Fruit fly (Drosophila melanogaster) ovary, adult (tissue): Measurements from ENCODE around the gene CG10949.
"Not testable (repeated sequence)": the region's sequence is repeated elsewhere in the genome, so short reads cannot be mapped to it uniquely, and the experiment has no call there.

ENCODE experiments used
- CG17801 ChIP-seq: fragments of 200-800 bp; optimal IDR thresholded peaks from 2 replicates; lab custom pipeline; 2019; ENCODE audit warnings: missing biosample characterization, mild to moderate bottlenecking, missing genetic modification characterization, moderate library complexity; ENCODE audit not compliant: partially characterized antibody

Gene CG10949

DNA sequence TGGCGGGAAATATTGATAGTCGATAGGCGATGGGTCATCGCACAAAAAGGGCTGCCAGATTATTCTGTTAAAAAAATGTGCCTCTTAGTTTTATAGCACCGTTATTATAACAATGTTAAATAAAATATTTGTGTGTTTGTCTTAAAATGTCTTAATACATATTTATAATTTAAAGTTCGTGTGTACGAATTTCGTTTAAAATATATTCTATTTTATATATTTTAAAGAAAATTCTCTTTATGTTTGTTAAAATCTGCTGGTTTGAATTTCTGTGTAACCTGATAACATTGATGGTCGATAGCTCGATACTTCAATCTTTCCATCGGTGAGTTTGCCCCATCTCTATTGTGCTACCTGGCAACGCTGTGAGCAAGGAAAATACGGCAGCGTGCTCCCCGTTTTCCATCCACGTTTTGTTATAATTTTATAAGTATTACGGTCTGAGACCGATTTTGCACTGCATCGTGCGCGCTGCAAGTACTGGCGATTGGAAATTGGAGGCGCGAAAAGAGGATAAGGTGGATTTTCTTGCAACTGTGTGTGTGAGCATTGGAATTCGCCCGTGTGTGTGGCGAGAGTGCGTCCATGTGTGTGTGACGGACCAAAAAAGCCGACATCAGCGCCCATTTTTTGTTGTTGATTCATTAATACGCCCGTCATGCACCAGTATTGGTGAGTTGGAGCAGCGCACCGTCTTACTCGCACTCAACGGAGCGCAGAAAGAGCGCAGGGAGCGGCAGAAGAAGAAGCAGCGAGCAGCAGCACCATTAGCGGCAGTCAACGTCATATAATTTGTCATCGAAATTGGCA lies at the start of gene CG10949, which contains the start of gene Arpc2:
Gene CG10949 (minus strand): TSS at position 165 of the 810 bp plus-strand sequence.
Gene Arpc2 (plus strand): TSS at position 304 of the 810 bp plus-strand sequence.
- TF ChIP-seq CG17801 (GFP tag; lab: Kevin White, UChicago) = no peak

dm6 chr2L:20464385-20464784 lies 47.7 kb upstream of the CG10949 start:
- no peak for TF ChIP-seq CG17801 (GFP tag; lab: Kevin White, UChicago)

DNA sequence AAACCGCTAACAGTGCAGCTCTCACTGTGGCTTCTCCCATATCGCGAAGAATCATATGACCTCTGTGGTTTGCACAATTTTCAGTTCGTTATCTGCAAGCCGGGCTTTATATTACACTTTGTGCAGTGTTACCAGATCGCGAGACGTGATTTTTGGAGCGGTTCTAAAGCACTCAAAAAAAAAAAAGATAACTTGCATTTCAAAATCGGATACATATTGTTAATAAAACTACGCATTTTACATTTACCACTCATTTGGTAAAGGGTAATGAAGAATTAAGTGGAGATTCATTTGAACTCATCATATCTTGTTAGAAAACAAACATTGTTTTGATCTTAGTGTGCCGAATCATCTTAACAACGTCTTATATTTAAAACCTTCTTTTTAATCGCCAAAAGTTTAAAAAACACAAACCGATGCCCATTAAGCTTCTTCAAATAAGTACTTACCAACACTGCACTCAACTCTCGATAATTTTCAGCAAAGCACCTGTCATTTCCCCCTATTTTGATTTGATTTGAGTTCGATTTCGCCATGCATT lies 46.7 kb upstream of the CG10949 start, which contains the start of gene CG2493:
Gene CG2493 (minus strand): TSS at position 129 of the 541 bp plus-strand sequence.
- TF ChIP-seq CG17801 (GFP tag; lab: Kevin White, UChicago) = no peak

DNA sequence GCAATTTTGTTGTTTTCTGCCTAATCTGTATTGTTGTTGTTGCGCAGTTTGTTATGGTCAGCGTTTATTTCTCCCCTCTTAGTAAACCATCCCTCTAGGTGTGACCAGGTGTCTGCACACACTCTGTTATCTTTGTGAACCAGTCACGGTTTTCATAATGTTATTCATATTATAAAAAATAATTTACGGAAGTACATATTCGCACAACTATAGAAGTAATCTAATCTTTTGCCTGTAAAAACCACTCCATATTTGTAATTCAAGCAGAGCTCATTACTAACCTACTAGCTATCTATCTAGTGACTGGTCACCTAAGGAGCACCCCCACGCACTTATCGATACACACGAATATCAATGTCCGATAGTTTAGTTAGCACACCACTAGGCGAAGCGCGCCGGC lies 42.3 kb upstream of the CG10949 start, which contains the start of the genes CG18858 and Cdc23:
Gene CG18858 (minus strand): TSS at position 101 of the 400 bp plus-strand sequence.
Gene Cdc23 (plus strand): TSS at position 368 of the 400 bp plus-strand sequence.
- not testable (repeated sequence) for TF ChIP-seq CG17801 (GFP tag; lab: Kevin White, UChicago)

- TF ChIP-seq CG17801 (GFP tag; lab: Kevin White, UChicago) = not testable (repeated sequence)
Observed at dm6 chr2L:20449864-20450263, 33.1 kb upstream of the CG10949 start, which contains the start of the genes CG31683 and CG31687. Gene CG31683, minus strand, starts transcription at chr2L:20449964. Gene CG31687, plus strand, starts transcription at chr2L:20450225.

- no peak for TF ChIP-seq CG17801 (GFP tag; lab: Kevin White, UChicago)
Observed at dm6 chr2L:20438474-20438873, 21.8 kb upstream of the CG10949 start.

dm6 chr2L:20437873-20438272 lies 21.2 kb upstream of the CG10949 start:
- TF ChIP-seq CG17801 (GFP tag; lab: Kevin White, UChicago) = no peak

- TF ChIP-seq CG17801 (GFP tag; lab: Kevin White, UChicago) = no peak
Observed at dm6 chr2L:20435199-20435598, 18.5 kb upstream of the CG10949 start.

dm6 chr2L:20434779-20435178 lies 18.1 kb upstream of the CG10949 start:
- no peak for TF ChIP-seq CG17801 (GFP tag; lab: Kevin White, UChicago)

dm6 chr2L:20431210-20431609 lies 14.5 kb upstream of the CG10949 start:
- no peak for TF ChIP-seq CG17801 (GFP tag; lab: Kevin White, UChicago)

- TF ChIP-seq CG17801 (GFP tag; lab: Kevin White, UChicago) = no peak
Observed at dm6 chr2L:20429458-20429857, 12.7 kb upstream of the CG10949 start.

DNA sequence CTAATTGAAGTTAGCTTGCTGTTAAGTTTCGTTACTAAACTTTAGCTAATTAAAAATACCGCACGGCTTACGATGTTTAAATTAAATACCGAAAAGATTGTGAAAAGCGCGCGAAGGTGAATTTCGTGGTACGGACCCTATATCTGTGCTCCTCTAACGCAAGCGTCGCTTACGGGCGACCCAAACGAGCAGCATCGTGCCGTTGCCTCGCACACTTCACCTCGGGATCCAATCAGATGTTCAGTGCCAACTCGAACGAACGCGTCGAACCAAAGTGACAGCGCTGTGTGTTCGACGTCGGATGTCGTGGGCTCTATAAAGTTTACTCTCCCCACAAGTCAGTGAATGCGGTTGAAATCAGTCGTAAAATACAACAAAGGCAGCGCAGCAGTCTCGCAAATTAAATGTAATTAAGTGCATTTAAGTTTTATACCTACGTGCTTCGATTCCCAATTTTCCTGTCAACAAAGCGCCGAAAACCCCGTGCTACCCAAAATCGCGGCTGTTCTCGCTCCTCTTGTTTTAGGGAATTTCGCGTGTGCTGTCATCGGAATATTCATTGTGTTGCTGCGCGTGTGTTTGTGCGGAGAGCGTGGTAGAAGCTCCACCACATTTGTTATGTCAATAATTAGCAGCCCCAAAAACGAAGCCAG lies 12.2 kb upstream of the CG10949 start:
- TF ChIP-seq CG17801 (GFP tag; lab: Kevin White, UChicago) = peak; percentile 68

DNA sequence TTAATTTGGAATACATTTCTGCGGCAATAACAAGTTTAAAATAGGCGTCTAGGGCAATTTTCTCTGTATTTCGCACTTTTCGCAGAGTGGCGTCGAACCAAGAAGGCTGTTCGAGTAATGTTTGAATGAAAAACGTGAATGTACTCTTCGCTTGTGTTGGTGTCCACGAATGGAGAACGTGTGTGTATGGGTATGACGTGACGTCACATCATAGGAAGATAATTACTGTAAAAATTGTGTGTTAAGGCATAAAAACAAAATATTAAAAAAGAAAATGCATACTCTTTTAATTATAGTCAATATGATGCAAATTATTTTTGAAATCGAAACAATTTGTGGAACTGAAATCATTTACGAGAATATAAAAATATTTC lies 11.7 kb upstream of the CG10949 start:
- no peak for TF ChIP-seq CG17801 (GFP tag; lab: Kevin White, UChicago)

dm6 chr2L:20427401-20427800 lies 10.7 kb upstream of the CG10949 start:
- TF ChIP-seq CG17801 (GFP tag; lab: Kevin White, UChicago) = no peak

- TF ChIP-seq CG17801 (GFP tag; lab: Kevin White, UChicago) = no peak
Observed at dm6 chr2L:20425854-20426396, 9.2 kb upstream of the CG10949 start, which contains the start of gene CG31688. Gene CG31688, plus strand, starts transcription at chr2L:20426199.
